Fruit fly (Drosophila melanogaster): ENCODE data around the gene CG43245.

CG43245 gene

DNA sequence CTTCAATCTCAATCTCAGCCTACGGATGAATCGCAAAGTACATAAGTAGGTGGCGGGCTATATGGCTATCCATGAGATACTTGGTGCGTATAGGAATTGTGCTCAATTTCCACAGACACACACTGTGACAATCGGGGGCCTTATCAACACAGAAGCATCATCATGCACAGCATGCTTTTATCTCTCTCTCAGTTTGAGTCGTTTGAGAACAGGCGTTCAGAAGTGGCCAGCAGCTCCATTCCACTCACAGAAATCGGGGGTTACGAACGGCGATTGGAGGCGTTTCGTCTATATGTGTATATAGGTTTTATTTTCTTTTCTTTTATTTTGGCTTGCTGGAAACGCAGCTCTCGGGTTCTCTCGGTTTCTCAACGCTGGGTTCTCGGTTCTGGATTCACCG lies 4.0 kb downstream of the CG43245 start:
- no peak for TF ChIP-seq ttk (optimal IDR thresholded peaks at IDR 0.05)

DNA sequence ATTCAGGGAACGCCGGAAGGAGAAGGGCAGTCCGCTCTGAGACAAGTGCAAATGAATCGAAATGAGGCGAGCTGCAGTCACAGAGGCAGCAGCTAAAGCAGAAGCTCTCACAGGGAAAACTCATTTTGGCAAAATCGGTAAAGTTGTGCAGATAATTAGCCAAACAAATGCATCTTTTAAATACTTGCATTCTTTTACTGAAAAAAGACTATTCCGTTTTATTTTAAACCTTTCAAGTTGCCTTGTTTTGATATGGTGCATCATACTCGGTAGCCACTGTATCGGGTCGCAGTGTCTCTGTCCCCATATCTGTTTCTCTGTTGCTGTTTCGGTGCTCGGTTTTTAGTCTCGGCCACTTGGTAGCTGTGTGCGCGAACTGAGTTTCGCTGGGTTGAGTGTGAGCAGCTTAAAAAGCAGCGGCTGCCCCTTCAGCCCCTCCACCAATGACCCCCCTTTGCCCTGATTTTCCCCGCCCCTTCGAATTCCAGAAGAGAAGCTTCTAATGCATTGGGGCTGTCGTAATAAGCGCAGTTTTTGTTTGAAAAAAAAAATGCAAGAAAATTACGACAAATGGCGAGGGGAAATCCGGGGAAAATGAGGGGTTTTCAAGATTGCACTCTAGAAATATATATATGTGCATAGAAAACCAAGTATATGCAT lies 4.8 kb downstream of the CG43245 start:
- TF ChIP-seq h (optimal IDR thresholded peaks at IDR 0.05): no peak
- no peak for TF ChIP-seq insv (optimal IDR thresholded peaks at IDR 0.05)
- TF ChIP-seq Sin3A (optimal IDR thresholded peaks at IDR 0.05): no peak
- TF ChIP-seq Myc (optimal IDR thresholded peaks at IDR 0.05): no peak
- no peak for TF ChIP-seq psq (optimal IDR thresholded peaks at IDR 0.05)
- TF ChIP-seq ttk (optimal IDR thresholded peaks at IDR 0.05): no peak

DNA sequence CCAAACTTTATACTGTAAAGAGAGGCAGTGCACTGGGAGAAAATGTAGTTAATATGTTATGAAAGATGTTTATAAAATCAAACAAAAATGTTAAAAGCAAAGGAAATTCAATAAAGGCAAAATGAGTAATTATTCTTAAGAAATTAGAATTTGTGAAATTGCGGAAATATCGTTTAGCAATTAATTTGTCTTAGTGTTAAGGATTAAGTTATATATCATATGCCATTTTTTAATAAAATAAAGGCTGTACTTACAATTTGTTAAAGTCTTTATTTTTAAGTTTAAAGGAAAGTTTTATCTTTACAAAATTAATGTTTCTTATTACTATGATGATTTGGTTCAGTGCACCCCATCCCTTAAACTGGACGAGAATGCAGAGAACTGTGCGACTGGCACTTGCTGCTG lies 5.8 kb downstream of the CG43245 start:
- no peak for TF ChIP-seq h (optimal IDR thresholded peaks at IDR 0.05)
- TF ChIP-seq insv (optimal IDR thresholded peaks at IDR 0.05): no peak
- no peak for TF ChIP-seq Myc (optimal IDR thresholded peaks at IDR 0.05)
- no peak for TF ChIP-seq ttk (optimal IDR thresholded peaks at IDR 0.05)
- TF ChIP-seq psq (optimal IDR thresholded peaks at IDR 0.05): no peak
- TF ChIP-seq Sin3A (optimal IDR thresholded peaks at IDR 0.05): no peak

DNA sequence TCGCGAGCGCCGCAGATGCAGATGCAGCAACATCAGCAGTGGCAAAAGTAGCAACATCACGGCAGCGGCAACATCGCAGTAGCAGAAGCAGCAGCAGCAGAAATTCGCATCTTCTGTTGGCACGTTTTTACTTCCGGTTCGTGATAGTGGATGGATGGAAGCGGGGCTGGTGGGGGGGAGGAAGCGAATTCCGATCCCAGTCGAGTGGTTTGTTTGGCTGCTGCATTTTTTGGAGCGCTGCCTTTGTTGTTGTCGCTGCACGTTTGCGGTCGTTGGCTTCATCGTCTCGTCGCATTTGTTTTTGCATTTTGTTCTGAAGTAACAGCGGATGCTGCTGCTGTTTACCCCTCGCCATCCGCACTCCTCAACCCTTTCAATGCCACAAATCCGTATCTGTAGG lies 6.2 kb downstream of the CG43245 start:
- no peak for TF ChIP-seq psq (optimal IDR thresholded peaks at IDR 0.05)
- no peak for TF ChIP-seq ttk (optimal IDR thresholded peaks at IDR 0.05)
- no peak for TF ChIP-seq Sin3A (optimal IDR thresholded peaks at IDR 0.05)
- no peak for TF ChIP-seq h (optimal IDR thresholded peaks at IDR 0.05)

DNA sequence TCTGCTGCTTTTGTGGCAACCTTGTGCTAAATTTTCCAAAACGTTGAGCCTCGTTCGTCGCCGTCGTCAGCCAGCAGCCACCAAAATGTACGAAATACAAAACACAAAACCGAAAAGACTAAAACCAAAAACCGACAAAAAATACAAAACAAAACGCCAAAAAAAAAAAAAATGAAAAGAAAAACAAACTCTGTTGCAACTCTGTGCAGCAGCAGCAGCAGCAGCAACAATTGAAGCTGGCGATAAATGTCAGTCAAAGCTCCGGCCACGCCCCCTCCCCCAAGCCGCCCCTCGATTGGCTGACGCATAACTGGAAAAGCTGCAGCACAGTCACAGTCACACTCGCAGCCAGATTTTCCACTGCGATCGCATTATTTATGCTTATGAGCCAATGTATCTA lies 7.6 kb downstream of the CG43245 start:
- TF ChIP-seq insv (optimal IDR thresholded peaks at IDR 0.05) (no peak), ttk (optimal IDR thresholded peaks at IDR 0.05) (no peak), Sin3A (optimal IDR thresholded peaks at IDR 0.05) (no peak), psq (optimal IDR thresholded peaks at IDR 0.05) (no peak), h (optimal IDR thresholded peaks at IDR 0.05) (no peak), Myc (optimal IDR thresholded peaks at IDR 0.05) (no peak)

DNA sequence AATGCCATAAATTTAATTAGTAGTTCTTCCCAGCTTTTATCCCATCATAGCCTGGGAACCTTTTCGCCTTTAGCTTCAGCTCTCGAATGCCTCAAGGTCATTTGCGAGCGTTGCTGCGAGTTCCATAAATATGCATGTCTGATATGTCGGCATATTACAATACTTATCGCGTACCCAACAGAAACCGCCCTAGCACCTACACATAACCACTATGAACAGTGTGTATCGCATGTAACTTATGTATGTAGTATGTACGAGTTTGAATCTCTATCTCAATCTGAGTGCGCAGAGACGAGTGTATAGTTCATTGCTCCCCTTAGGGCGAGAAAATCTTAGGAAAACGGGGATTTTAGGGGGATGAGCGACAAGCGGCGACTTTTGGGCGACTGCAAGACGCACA lies 9.6 kb downstream of the CG43245 start:
- no peak for TF ChIP-seq psq (optimal IDR thresholded peaks at IDR 0.05)

DNA sequence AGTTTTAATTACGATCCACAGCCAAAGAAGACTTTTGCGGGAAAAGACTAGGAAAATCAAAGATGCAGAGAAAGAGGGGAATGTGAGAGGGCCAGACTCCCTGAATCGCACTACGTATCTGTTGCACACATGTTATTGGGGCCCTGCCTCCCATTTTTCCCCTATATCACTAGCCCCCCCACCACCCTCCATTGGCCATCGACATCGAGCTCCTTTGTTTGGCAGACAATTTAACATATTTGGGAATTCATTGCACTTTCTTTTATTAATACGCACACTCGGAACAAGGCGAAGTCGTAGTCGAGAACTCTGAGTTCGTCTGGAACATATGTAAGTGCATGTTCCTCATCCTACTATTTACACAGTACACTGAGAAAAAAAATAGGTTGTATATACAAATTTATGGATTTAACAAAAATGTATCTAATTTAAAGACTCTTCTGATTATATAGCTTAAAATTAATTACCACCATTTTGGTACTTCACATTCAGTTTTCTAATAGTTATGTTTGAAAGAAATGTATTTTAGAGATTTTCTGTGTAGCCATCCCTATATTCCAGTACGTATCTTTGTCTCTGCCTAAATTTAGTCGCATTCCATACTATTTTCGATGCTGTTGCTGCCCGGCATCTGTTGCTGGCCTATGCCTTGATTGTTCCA lies 11.4 kb downstream of the CG43245 start:
- TF ChIP-seq psq (optimal IDR thresholded peaks at IDR 0.05) (no peak), Myc (optimal IDR thresholded peaks at IDR 0.05) (no peak), ttk (optimal IDR thresholded peaks at IDR 0.05) (no peak), insv (optimal IDR thresholded peaks at IDR 0.05) (no peak), h (optimal IDR thresholded peaks at IDR 0.05) (no peak), Sin3A (optimal IDR thresholded peaks at IDR 0.05) (no peak)

DNA sequence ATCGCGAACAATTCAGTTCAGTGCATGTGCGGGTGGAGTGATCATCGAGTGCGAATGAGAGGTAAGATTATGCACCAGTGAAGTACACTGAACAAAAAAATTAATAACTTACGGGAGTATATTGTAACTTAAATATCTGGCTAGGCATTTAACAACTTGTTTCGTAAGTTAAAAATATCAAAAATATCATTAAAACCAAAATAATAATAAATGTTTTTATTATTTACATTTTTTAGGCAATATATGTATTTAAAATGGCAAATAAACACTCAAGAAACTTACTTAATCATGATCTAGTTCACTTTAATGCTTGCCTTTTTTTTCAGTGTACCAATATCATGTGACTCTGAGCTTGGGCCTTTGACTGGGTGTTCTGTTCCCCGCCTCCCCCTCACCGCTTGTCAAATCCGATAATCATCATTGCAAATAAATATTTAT lies 12.9 kb downstream of the CG43245 start:
- no peak for TF ChIP-seq ttk (optimal IDR thresholded peaks at IDR 0.05)
- no peak for TF ChIP-seq h (optimal IDR thresholded peaks at IDR 0.05)
- TF ChIP-seq Myc (optimal IDR thresholded peaks at IDR 0.05): no peak
- TF ChIP-seq insv (optimal IDR thresholded peaks at IDR 0.05): no peak
- no peak for TF ChIP-seq Sin3A (optimal IDR thresholded peaks at IDR 0.05)

DNA sequence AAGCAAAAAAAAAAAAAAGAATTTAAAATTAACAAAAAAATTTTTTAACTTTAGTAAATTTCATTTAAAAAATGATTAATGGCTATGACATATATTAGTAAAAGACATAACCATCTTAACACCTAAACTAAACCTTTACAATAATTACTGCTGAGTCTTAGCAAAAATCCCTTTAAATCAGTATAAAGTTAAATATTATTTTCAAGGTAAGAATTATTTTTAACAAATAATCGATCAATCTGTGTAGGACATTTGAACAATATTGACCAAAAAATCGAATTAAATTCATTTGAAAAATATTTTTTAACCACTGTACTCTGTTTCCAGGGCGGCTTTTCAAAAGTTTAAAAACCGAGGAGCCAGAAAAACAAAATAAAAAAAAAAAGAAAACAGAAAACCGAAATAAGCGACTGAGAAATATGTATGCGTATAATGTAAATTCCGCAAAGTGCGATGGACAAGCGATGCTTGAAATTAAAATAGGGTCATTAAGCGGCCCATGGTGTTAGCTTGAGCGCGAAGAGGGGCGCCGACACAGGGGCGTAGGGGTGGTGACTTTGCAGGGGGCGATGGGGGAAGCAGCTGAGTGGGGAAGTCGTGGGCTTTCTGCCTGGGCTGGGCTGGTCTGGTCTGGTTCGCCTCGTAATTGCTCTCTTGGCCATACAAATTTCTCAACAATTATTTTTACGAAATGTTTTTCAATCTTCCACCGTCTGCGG lies 14.4 kb downstream of the CG43245 start:
- no peak for TF ChIP-seq psq (optimal IDR thresholded peaks at IDR 0.05)
- TF ChIP-seq insv (optimal IDR thresholded peaks at IDR 0.05): no peak
- TF ChIP-seq ttk (optimal IDR thresholded peaks at IDR 0.05): no peak
- no peak for TF ChIP-seq h (optimal IDR thresholded peaks at IDR 0.05)
- TF ChIP-seq Sin3A (optimal IDR thresholded peaks at IDR 0.05): no peak
- no peak for TF ChIP-seq Myc (optimal IDR thresholded peaks at IDR 0.05)

DNA sequence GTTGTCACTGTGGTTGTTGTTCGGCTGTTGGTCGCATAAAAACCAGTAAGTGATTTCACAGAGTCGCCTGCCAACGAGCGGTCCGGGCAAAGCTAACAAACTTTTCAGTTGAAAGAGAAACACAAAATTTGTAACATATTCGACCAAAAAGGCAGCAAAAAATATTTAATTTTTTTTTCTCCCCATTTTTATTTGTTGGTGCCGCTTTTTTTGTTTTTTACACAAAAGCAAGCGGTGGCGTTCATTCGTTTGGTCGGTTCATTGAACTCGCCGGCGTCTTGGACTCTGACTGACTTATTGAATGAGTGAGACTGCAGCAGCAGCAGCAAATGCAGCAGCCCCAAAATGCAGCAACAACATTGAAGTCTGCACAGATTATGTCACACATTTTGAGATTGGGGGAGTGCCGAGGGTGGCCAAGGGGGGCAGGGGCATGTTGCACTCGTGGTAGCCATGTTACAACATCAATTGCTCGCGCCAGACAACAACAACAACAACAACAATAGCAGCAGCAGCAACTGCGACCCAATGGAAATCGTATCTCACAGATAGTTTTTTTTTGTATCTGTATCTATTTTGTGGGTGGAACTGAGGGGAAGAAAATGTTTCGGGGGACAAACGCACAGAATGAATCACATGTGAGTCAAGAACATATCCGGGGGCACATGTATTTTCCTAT lies 16.1 kb downstream of the CG43245 start:
- TF ChIP-seq insv (optimal IDR thresholded peaks at IDR 0.05) (no peak), ttk (optimal IDR thresholded peaks at IDR 0.05) (no peak), Sin3A (optimal IDR thresholded peaks at IDR 0.05) (no peak), Myc (optimal IDR thresholded peaks at IDR 0.05) (no peak), h (optimal IDR thresholded peaks at IDR 0.05) (no peak), psq (optimal IDR thresholded peaks at IDR 0.05) (no peak)

DNA sequence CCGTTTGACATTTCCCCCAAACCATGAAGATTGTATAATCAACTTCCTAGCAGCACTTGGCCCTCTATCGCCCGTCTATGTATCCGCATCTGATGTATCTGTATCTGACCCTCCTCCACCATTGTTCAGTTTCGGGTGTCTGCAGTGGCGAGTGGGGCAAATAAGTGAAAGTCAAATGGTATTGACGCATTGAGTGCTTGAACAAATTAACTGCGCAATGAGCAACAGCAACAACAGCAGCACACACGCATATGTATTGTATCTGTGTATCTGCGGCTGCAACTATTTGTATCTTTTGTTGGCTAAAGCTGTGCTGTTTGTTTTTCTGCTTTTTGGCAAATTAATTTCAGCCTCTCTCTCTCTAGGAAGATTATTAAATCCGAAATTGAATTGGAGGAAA lies 16.9 kb downstream of the CG43245 start:
- TF ChIP-seq Myc (optimal IDR thresholded peaks at IDR 0.05) (no peak), ttk (optimal IDR thresholded peaks at IDR 0.05) (no peak), h (optimal IDR thresholded peaks at IDR 0.05) (no peak), insv (optimal IDR thresholded peaks at IDR 0.05) (no peak), psq (optimal IDR thresholded peaks at IDR 0.05) (no peak), Sin3A (optimal IDR thresholded peaks at IDR 0.05) (no peak)

DNA sequence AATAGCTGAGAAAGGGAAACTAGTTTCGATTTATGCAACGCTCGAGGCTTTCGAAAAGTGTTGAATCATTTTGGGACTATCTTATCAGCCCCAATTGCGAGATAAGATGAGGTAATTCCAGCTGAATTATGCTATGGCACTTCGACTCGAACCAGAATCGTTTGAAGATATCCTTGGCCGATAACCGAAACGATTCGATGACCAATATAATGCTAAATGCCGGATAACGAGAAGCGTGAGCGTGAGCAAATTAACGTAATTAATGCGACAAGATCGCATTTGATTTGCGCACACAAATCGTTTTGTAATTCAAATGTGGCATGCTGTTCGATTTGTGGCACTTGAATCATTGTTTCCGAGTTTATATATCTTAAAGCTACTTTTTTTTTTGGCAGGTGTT lies 17.3 kb downstream of the CG43245 start:
- TF ChIP-seq h (optimal IDR thresholded peaks at IDR 0.05) (no peak), psq (optimal IDR thresholded peaks at IDR 0.05) (no peak), Sin3A (optimal IDR thresholded peaks at IDR 0.05) (no peak), Myc (optimal IDR thresholded peaks at IDR 0.05) (no peak), ttk (optimal IDR thresholded peaks at IDR 0.05) (no peak), insv (optimal IDR thresholded peaks at IDR 0.05) (no peak)
